Worm (Caenorhabditis elegans): Measurements from ENCODE around the gene ugt-47.

ce11 chrV:10123324-10123723, 24.9 kb upstream of the ugt-47 start, which contains the start of gene C08B6.6:
- TF ChIP-seq tra-4 (tag; optimal IDR thresholded peaks at IDR 0.05) (no peak), ama-1 (optimal IDR thresholded peaks at IDR 0.05) (no peak), ceh-36 (tag; optimal IDR thresholded peaks at IDR 0.05) (no peak), sea-1 (GFP tag; conservative IDR thresholded peaks at IDR 0.05) (no peak), F13C5.2 (tag; optimal IDR thresholded peaks at IDR 0.05) (no peak), scrt-1 (GFP tag; IDR thresholded peaks at IDR 0.05) (no peak), ceh-13 (GFP tag; optimal IDR thresholded peaks at IDR 0.05) (no peak), tbx-11 (GFP tag; IDR thresholded peaks at IDR 0.05) (no peak), hmbx-1 (tag; optimal IDR thresholded peaks at IDR 0.05) (no peak), tbx-37 (GFP tag; conservative IDR thresholded peaks at IDR 0.05) (no peak), hmg-4 (GFP tag; optimal IDR thresholded peaks at IDR 0.05) (no peak), aly-1 (tag; optimal IDR thresholded peaks at IDR 0.05) (no peak), ets-7 (tag; optimal IDR thresholded peaks at IDR 0.05) (no peak), flt-1 (GFP tag; IDR thresholded peaks at IDR 0.05) (no peak)

Data from whole organism, early embryonic.